Fruit fly (Drosophila melanogaster): ENCODE data around the gene Nasp.

DNA sequence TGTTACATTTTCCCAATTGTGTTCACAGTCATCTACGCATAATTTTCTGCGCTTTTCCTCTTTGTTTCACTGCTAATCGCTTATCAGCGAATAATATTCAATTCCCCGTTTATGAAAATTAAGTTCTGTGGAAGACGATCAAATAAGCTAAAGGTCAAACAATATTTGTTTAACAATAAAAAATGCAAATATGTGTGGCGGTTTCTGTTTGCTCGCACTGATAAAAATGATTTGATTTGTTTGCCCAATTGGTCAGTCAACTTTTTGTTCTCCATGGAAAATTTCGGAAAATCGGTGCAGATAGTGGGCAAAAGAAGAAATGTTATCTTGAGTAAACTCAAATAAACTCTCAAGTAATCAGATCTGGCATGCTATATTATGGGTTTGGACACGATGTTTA, 42.9 kb upstream of the Nasp start:
- no peak for TF ChIP-seq h (optimal IDR thresholded peaks at IDR 0.05)
- TF ChIP-seq insv (optimal IDR thresholded peaks at IDR 0.05) = no peak
